Fruit fly (Drosophila melanogaster) whole organism, embryonic: ENCODE measurements around the gene aph-1.

Experiments used
- Asciz ChIP-seq: fragments of 200-800 bp; sonication (Bioruptor generic); optimal IDR thresholded peaks from 2 replicates; lab custom pipeline; 2017; ENCODE audit warnings: missing biosample characterization, mild to moderate bottlenecking, missing genetic modification characterization, missing genetic modification reagents
- Atf-2 ChIP-seq: fragments of 200-800 bp; sonication (Bioruptor generic); optimal IDR thresholded peaks from 2 replicates; lab custom pipeline; 2016; ENCODE audit warnings: missing biosample characterization, missing genetic modification characterization
- B-H1 ChIP-seq: fragments of 200-800 bp; sonication (Bioruptor generic); IDR thresholded peaks from 3 replicates; pipeline ENCODE4 v1.3.6; 2022; ENCODE audit warnings: missing biosample characterization, missing genetic modification characterization
- Bgb ChIP-seq: fragments of 200-800 bp; sonication (Bioruptor generic); IDR thresholded peaks from 2 replicates; pipeline ENCODE4 v1.3.6; 2022; ENCODE audit warnings: missing biosample characterization, missing genetic modification characterization; ENCODE audit not compliant: partially characterized antibody
- CG10209 ChIP-seq: fragments of 200-800 bp; sonication (Bioruptor generic); optimal IDR thresholded peaks from 3 replicates; lab custom pipeline; 2017; ENCODE audit warnings: missing biosample characterization, mild to moderate bottlenecking, missing genetic modification characterization, missing genetic modification reagents
- CG12155 ChIP-seq: fragments of 200-800 bp; sonication (Bioruptor generic); optimal IDR thresholded peaks from 3 replicates; lab custom pipeline; 2016; ENCODE audit warnings: missing biosample characterization, missing genetic modification characterization
- CG12744 ChIP-seq: fragments of 200-800 bp; sonication (Bioruptor generic); optimal IDR thresholded peaks from 2 replicates; lab custom pipeline; 2016; ENCODE audit warnings: missing biosample characterization, missing genetic modification characterization
- CG13123 ChIP-seq: fragments of 200-800 bp; sonication (Bioruptor generic); optimal IDR thresholded peaks from 2 replicates; lab custom pipeline; 2016; ENCODE audit warnings: missing biosample characterization, missing genetic modification characterization
- CG15479 ChIP-seq: fragments of 200-800 bp; sonication (Bioruptor generic); optimal IDR thresholded peaks from 3 replicates; lab custom pipeline; 2019; ENCODE audit warnings: missing biosample characterization, mild to moderate bottlenecking, missing genetic modification characterization, moderate library complexity
- CG16813 ChIP-seq: fragments of 200-800 bp; sonication (Bioruptor generic); IDR thresholded peaks from 3 replicates; pipeline ENCODE4 v1.3.6; 2022; ENCODE audit warnings: missing biosample characterization, missing genetic modification characterization; ENCODE audit not compliant: partially characterized antibody
- CG17802 ChIP-seq: fragments of 200-800 bp; sonication (Bioruptor generic); optimal IDR thresholded peaks from 2 replicates; lab custom pipeline; 2018; ENCODE audit warnings: missing biosample characterization, mild to moderate bottlenecking, missing genetic modification characterization, moderate library complexity
- CG18476 ChIP-seq: fragments of 200-800 bp; sonication (Bioruptor generic); optimal IDR thresholded peaks from 2 replicates; lab custom pipeline; 2016; ENCODE audit warnings: missing biosample characterization, mild to moderate bottlenecking, missing genetic modification characterization
- CG31365 ChIP-seq: fragments of 200-800 bp; sonication (Bioruptor generic); optimal IDR thresholded peaks from 2 replicates; lab custom pipeline; 2018; ENCODE audit warnings: missing biosample characterization, mild to moderate bottlenecking, missing genetic modification characterization
- CG3281 ChIP-seq: fragments of 200-800 bp; sonication (Bioruptor generic); optimal IDR thresholded peaks from 3 replicates; lab custom pipeline; 2017; ENCODE audit warnings: missing biosample characterization, mild to moderate bottlenecking, missing genetic modification characterization
- CG4707 ChIP-seq: fragments of 200-800 bp; sonication (Bioruptor generic); optimal IDR thresholded peaks from 2 replicates; lab custom pipeline; 2018; ENCODE audit warnings: missing biosample characterization, mild to moderate bottlenecking, missing genetic modification characterization, moderate library complexity
- CG6272 ChIP-seq: fragments of 200-800 bp; sonication (Bioruptor generic); IDR thresholded peaks from 2 replicates; pipeline ENCODE4 v1.3.6; 2022; ENCODE audit warnings: missing biosample characterization, missing genetic modification characterization
- CG7786 ChIP-seq: fragments of 200-800 bp; sonication (Bioruptor generic); optimal IDR thresholded peaks from 2 replicates; lab custom pipeline; 2016; ENCODE audit warnings: missing biosample characterization, missing genetic modification characterization
- CG9215 ChIP-seq: fragments of 200-800 bp; sonication (Bioruptor generic); IDR thresholded peaks from 2 replicates; pipeline ENCODE4 v1.3.6; 2022; ENCODE audit warnings: missing biosample characterization, missing genetic modification characterization
- Deaf1 ChIP-seq: fragments of 200-800 bp; optimal IDR thresholded peaks from 3 replicates; lab custom pipeline; 2019; ENCODE audit warnings: missing biosample characterization, mild to moderate bottlenecking, missing genetic modification characterization, moderate library complexity
- Dek ChIP-seq: fragments of 200-800 bp; sonication (Bioruptor generic); optimal IDR thresholded peaks from 3 replicates; lab custom pipeline; 2019; ENCODE audit warnings: missing biosample characterization, mild to moderate bottlenecking, missing genetic modification characterization, moderate library complexity
- Dll ChIP-seq: fragments of 200-800 bp; sonication (Bioruptor generic); IDR thresholded peaks from 4 replicates; pipeline ENCODE4 v1.3.6; 2022; ENCODE audit warnings: missing biosample characterization, missing genetic modification characterization; ENCODE audit not compliant: partially characterized antibody
- Drgx ChIP-seq: fragments of 200-800 bp; sonication (Bioruptor generic); IDR thresholded peaks from 2 replicates; pipeline ENCODE4 v1.3.6; 2022; ENCODE audit warnings: missing biosample characterization, missing genetic modification characterization
- E2f1 ChIP-seq: fragments of 200-800 bp; sonication (Bioruptor generic); IDR thresholded peaks from 2 replicates; pipeline ENCODE4 v1.3.6; 2022; ENCODE audit warnings: missing biosample characterization, missing genetic modification characterization
- ERR ChIP-seq: fragments of 200-800 bp; sonication (Bioruptor generic); optimal IDR thresholded peaks from 2 replicates; lab custom pipeline; 2016; ENCODE audit warnings: missing biosample characterization, missing genetic modification characterization
- HLH3B ChIP-seq: fragments of 200-800 bp; sonication (Bioruptor generic); IDR thresholded peaks from 2 replicates; pipeline ENCODE4 v1.3.6; 2022; ENCODE audit warnings: missing biosample characterization, missing genetic modification characterization
- HLH4C ChIP-seq: fragments of 200-800 bp; sonication (Bioruptor generic); IDR thresholded peaks from 3 replicates; pipeline ENCODE4 v1.3.6; 2022; ENCODE audit warnings: missing biosample characterization, missing genetic modification characterization; ENCODE audit not compliant: partially characterized antibody
- MESR4 ChIP-seq: fragments of 200-800 bp; sonication (Bioruptor generic); optimal IDR thresholded peaks from 2 replicates; lab custom pipeline; 2018; ENCODE audit warnings: missing biosample characterization, mild to moderate bottlenecking, missing genetic modification characterization, moderate library complexity
- Med ChIP-seq: fragments of 200-800 bp; sonication (Bioruptor generic); peaks from one replicate; lab custom pipeline; 2016; ENCODE audit warnings: missing biosample characterization, missing genetic modification characterization, mild to moderate bottlenecking, inconsistent platforms, moderate library complexity
- Side ChIP-seq: fragments of 200-800 bp; sonication (Bioruptor generic); optimal IDR thresholded peaks from 2 replicates; lab custom pipeline; 2016; ENCODE audit warnings: missing biosample characterization, missing genetic modification characterization
- YL-1 ChIP-seq: fragments of 200-800 bp; sonication (Bioruptor generic); optimal IDR thresholded peaks from 3 replicates; lab custom pipeline; 2017; ENCODE audit warnings: missing biosample characterization, mild to moderate bottlenecking, missing genetic modification characterization
- bab2 ChIP-seq: fragments of 200-800 bp; sonication (Bioruptor generic); optimal IDR thresholded peaks from 2 replicates; lab custom pipeline; 2016; ENCODE audit warnings: missing biosample characterization, missing genetic modification characterization
- chinmo ChIP-seq: fragments of 200-800 bp; sonication (Bioruptor generic); IDR thresholded peaks from 4 replicates; pipeline ENCODE4 v1.3.6; 2022; ENCODE audit warnings: missing biosample characterization, missing genetic modification characterization; ENCODE audit not compliant: partially characterized antibody
- dmrt11E ChIP-seq: fragments of 200-800 bp; sonication (Bioruptor generic); optimal IDR thresholded peaks from 3 replicates; lab custom pipeline; 2018; ENCODE audit warnings: missing biosample characterization, mild to moderate bottlenecking, missing genetic modification characterization, moderate library complexity
- ems ChIP-seq: fragments of 200-800 bp; sonication (Bioruptor generic); optimal IDR thresholded peaks from 3 replicates; lab custom pipeline; 2016; ENCODE audit warnings: missing biosample characterization, missing genetic modification characterization
- fd3F ChIP-seq: fragments of 200-800 bp; sonication (Bioruptor generic); optimal IDR thresholded peaks from 2 replicates; lab custom pipeline; 2018; ENCODE audit warnings: missing biosample characterization, mild to moderate bottlenecking, missing genetic modification characterization, moderate library complexity
- gt ChIP-seq: fragments of 200-800 bp; sonication (Bioruptor generic); IDR thresholded peaks from 2 replicates; pipeline ENCODE4 v1.3.6; 2022; ENCODE audit warnings: missing biosample characterization, missing genetic modification characterization
- insv ChIP-seq, 2 experiments: fragments of 200-800 bp; sonication (Bioruptor generic); optimal IDR thresholded peaks; 3 replicates each; lab custom pipeline; 2016 to 2018; ENCODE audit warnings: missing biosample characterization in 2 of 2, missing genetic modification characterization in 2 of 2
- jumu ChIP-seq: fragments of 200-800 bp; sonication (Bioruptor generic); optimal IDR thresholded peaks from 3 replicates; lab custom pipeline; 2016; ENCODE audit warnings: missing biosample characterization, missing genetic modification characterization
- kay ChIP-seq: fragments of 200-800 bp; sonication (Bioruptor generic); optimal IDR thresholded peaks from 2 replicates; lab custom pipeline; 2016; ENCODE audit warnings: missing biosample characterization, missing genetic modification characterization
- klu ChIP-seq: fragments of 200-800 bp; sonication (Bioruptor generic); IDR thresholded peaks from 2 replicates; pipeline ENCODE4 v1.3.6; 2022; ENCODE audit warnings: missing biosample characterization, missing genetic modification characterization
- peb ChIP-seq: fragments of 200-800 bp; sonication (Bioruptor generic); IDR thresholded peaks from 2 replicates; pipeline ENCODE4 v1.3.6; 2022; ENCODE audit warnings: missing biosample characterization, missing genetic modification characterization
- pfk ChIP-seq: fragments of 200-800 bp; sonication (Bioruptor generic); optimal IDR thresholded peaks from 2 replicates; lab custom pipeline; 2018; ENCODE audit warnings: missing biosample characterization, mild to moderate bottlenecking, missing genetic modification characterization, moderate library complexity
- psq ChIP-seq: fragments of 200-800 bp; sonication (Bioruptor generic); optimal IDR thresholded peaks from 2 replicates; lab custom pipeline; 2017; ENCODE audit warnings: missing biosample characterization, missing genetic modification characterization
- run ChIP-seq: fragments of 200-800 bp; sonication (Bioruptor generic); optimal IDR thresholded peaks from 3 replicates; lab custom pipeline; 2018; ENCODE audit warnings: missing biosample characterization, mild to moderate bottlenecking, missing genetic modification characterization
- sima ChIP-seq: fragments of 200-800 bp; sonication (Bioruptor generic); optimal IDR thresholded peaks from 2 replicates; lab custom pipeline; 2016; ENCODE audit warnings: missing biosample characterization, missing genetic modification characterization
- sr ChIP-seq: fragments of 200-800 bp; sonication (Bioruptor generic); IDR thresholded peaks from 3 replicates; pipeline ENCODE4 v1.3.6; 2022; ENCODE audit warnings: missing biosample characterization, missing genetic modification characterization
- sug ChIP-seq: fragments of 200-800 bp; optimal IDR thresholded peaks from 2 replicates; lab custom pipeline; 2019; ENCODE audit warnings: missing biosample characterization, mild to moderate bottlenecking, missing genetic modification characterization, moderate library complexity
- tup ChIP-seq: fragments of 200-800 bp; sonication (Bioruptor generic); optimal IDR thresholded peaks from 2 replicates; lab custom pipeline; 2016; ENCODE audit warnings: missing biosample characterization, mild to moderate bottlenecking, missing genetic modification characterization, moderate library complexity
- unc-4 ChIP-seq: fragments of 200-800 bp; sonication (Bioruptor generic); IDR thresholded peaks from 2 replicates; pipeline ENCODE4 v1.3.6; 2022; ENCODE audit warnings: missing biosample characterization, missing genetic modification characterization; ENCODE audit not compliant: partially characterized antibody
- zf30C ChIP-seq: fragments of 200-800 bp; sonication (Bioruptor generic); optimal IDR thresholded peaks from 3 replicates; lab custom pipeline; 2018; ENCODE audit warnings: missing biosample characterization, mild to moderate bottlenecking, missing genetic modification characterization
- zfh1 ChIP-seq: fragments of 200-800 bp; sonication (Bioruptor generic); IDR thresholded peaks from 3 replicates; pipeline ENCODE4 v1.3.6; 2022; ENCODE audit warnings: missing biosample characterization, missing genetic modification characterization
- zfh2 ChIP-seq: fragments of 200-800 bp; sonication (Bioruptor generic); optimal IDR thresholded peaks from 2 replicates; lab custom pipeline; 2016; ENCODE audit warnings: missing biosample characterization, missing genetic modification characterization

The aph-1 gene

DNA sequence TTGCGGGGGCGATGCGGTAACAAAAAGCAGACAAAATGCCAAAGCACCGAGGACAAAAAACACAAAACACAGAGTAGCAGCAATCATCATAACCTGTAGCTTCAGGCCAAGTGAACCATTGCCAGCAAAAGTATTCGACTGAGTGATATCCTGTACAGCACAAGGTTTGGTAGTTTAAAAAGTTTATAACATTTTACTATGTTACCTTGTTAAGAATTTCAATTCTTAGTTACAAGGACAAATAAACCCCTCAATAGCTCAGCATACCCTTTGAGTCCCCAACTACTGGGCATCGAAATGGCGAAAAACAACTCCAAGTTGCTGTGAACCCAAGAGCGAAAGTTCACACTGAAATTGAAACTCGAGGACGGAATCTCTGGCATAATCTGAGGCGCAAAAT lies 42.9 kb upstream of the aph-1 start (continued):
- TF ChIP-seq CG3281 (no peak), CG9215 (GFP tag; lab: Robert Waterston, UW) (no peak), CG12155 (GFP tag; lab: Kevin White, UChicago) (no peak), CG10209 (GFP tag; lab: Kevin White, UChicago) (no peak), Deaf1 (tag; lab: Kevin White, UChicago) (no peak), sr (GFP tag; lab: Robert Waterston, UW) (no peak), dmrt11E (tag; lab: Kevin White, UChicago) (no peak), HLH4C (no peak), ems (GFP tag; lab: Kevin White, UChicago) (no peak), zfh2 (no peak), B-H1 (GFP tag; lab: Robert Waterston, UW) (no peak), Asciz (GFP tag; lab: Kevin White, UChicago) (no peak), CG13123 (GFP tag; lab: Kevin White, UChicago) (no peak), CG17802 (tag; lab: Kevin White, UChicago) (no peak), CG18476 (GFP tag; lab: Kevin White, UChicago) (no peak), sug (tag; lab: Kevin White, UChicago) (no peak), E2f1 (no peak), CG31365 (no peak), Dek (tag; lab: Kevin White, UChicago) (no peak), psq (GFP tag; lab: Kevin White, UChicago) (no peak), zf30C (GFP tag; lab: Kevin White, UChicago) (no peak), CG6272 (no peak), chinmo (GFP tag; lab: Robert Waterston, UW) (no peak), CG12744 (GFP tag; lab: Kevin White, UChicago) (no peak), sima (GFP tag; lab: Kevin White, UChicago) (no peak), zfh1 (GFP tag; lab: Robert Waterston, UW) (no peak), Drgx (GFP tag; lab: Robert Waterston, UW) (no peak), Dll (GFP tag; lab: Robert Waterston, UW) (no peak), gt (GFP tag; lab: Robert Waterston, UW) (no peak), HLH3B (no peak), klu (GFP tag; lab: Robert Waterston, UW) (no peak), CG15479 (GFP tag; lab: Kevin White, UChicago) (no peak), run (tag; lab: Kevin White, UChicago) (no peak), insv (GFP tag; optimal IDR thresholded peaks at IDR 0.05; lab: Kevin White, UChicago) (no peak), jumu (no peak), Side (GFP tag; lab: Kevin White, UChicago) (no peak), tup (GFP tag; lab: Kevin White, UChicago) (no peak), peb (GFP tag; lab: Robert Waterston, UW) (no peak), MESR4 (no peak), fd3F (GFP tag; lab: Kevin White, UChicago) (no peak), Bgb (GFP tag; lab: Robert Waterston, UW) (no peak), CG7786 (GFP tag; lab: Kevin White, UChicago) (no peak), kay (no peak), Atf-2 (GFP tag; lab: Kevin White, UChicago) (no peak), ERR (GFP tag; lab: Kevin White, UChicago) (no peak), Med (peak; percentile 83), YL-1 (GFP tag; lab: Kevin White, UChicago) (no peak), CG4707 (GFP tag; lab: Kevin White, UChicago) (no peak), pfk (GFP tag; lab: Kevin White, UChicago) (no peak), bab2 (GFP tag; lab: Kevin White, UChicago) (no peak), unc-4 (GFP tag; lab: Robert Waterston, UW) (no peak), CG16813 (GFP tag; lab: Robert Waterston, UW) (no peak)
